Worm (Caenorhabditis elegans) whole organism, L1 larva: ENCODE data around the gene moc-6.

Experiments
- C16A3.4 ChIP-seq: fragments of 150-350 bp; optimal IDR thresholded peaks from 2 replicates; lab custom pipeline; 2014; ENCODE audit warnings: missing biosample characterization, missing genetic modification characterization
- aha-1 ChIP-seq: fragments of 150-350 bp; optimal IDR thresholded peaks from 2 replicates; lab custom pipeline; 2014; ENCODE audit warnings: missing biosample characterization, missing genetic modification characterization
- alr-1 ChIP-seq: fragments of 200-800 bp; sonication (Bioruptor generic); optimal IDR thresholded peaks from 2 replicates; lab custom pipeline; 2018; ENCODE audit warnings: borderline replicate concordance, mild to moderate bottlenecking, missing genetic modification characterization, missing compliant biosample characterization
- blmp-1 ChIP-seq: fragments of 150-350 bp; optimal IDR thresholded peaks from 2 replicates; lab custom pipeline; 2014; ENCODE audit warnings: missing biosample characterization, missing genetic modification characterization
- ceh-63 ChIP-seq: fragments of 200-800 bp; sonication (Bioruptor generic); optimal IDR thresholded peaks from 2 replicates; lab custom pipeline; 2018; ENCODE audit warnings: mild to moderate bottlenecking, missing genetic modification characterization, missing compliant biosample characterization
- ceh-82 ChIP-seq, 3 experiments: fragments of 150-350 bp in 1 of 3; sonication (generic microtip) in 2 of 3; optimal IDR thresholded peaks; 2 replicates each; lab custom pipeline; 2014 to 2017; ENCODE audit warnings: missing biosample characterization in 3 of 3, missing genetic modification characterization in 3 of 3
- dsc-1 ChIP-seq: sonication (generic microtip); optimal IDR thresholded peaks from 2 replicates; lab custom pipeline; 2016; ENCODE audit warnings: mild to moderate bottlenecking, missing genetic modification characterization, missing compliant biosample characterization
- efl-1 ChIP-seq, 4 experiments: fragments of 150-350 bp; optimal IDR thresholded peaks in 3 of 4; peaks in 1 of 4; 1 replicate in 1 of 4; 2 replicates in 3 of 4; lab custom pipeline; 2014; ENCODE audit warnings: missing biosample characterization in 2 of 4, missing genetic modification characterization in 2 of 4, missing genetic modification reagents in 2 of 4
- efl-3 ChIP-seq: fragments of 200-800 bp; sonication (Bioruptor generic); optimal IDR thresholded peaks from 2 replicates; lab custom pipeline; 2018; ENCODE audit warnings: mild to moderate bottlenecking, missing genetic modification characterization, missing compliant biosample characterization
- elt-2 ChIP-seq: sonication (generic microtip); optimal IDR thresholded peaks from 2 replicates; lab custom pipeline; 2016; ENCODE audit warnings: missing genetic modification characterization, mild to moderate bottlenecking, inconsistent platforms, missing compliant biosample characterization, missing genetic modification reagents
- elt-3 ChIP-seq, 6 experiments: fragments of 150-350 bp in 1 of 6; sonication (generic microtip); optimal IDR thresholded peaks; 2 replicates each; lab custom pipeline; 2017 to 2018; ENCODE audit warnings: missing biosample characterization in 6 of 6, missing genetic modification characterization in 6 of 6, inconsistent platforms in 1 of 6
- ets-5 ChIP-seq: fragments of 200-800 bp; sonication (Bioruptor generic); IDR thresholded peaks from 2 replicates; pipeline ENCODE4 v1.3.6; 2022; ENCODE audit warnings: missing genetic modification characterization, missing compliant biosample characterization
- fkh-10 ChIP-seq: sonication (generic microtip); optimal IDR thresholded peaks from 2 replicates; lab custom pipeline; 2017; ENCODE audit warnings: missing biosample characterization, missing genetic modification reagents, missing genetic modification characterization
- fkh-4 ChIP-seq: sonication (generic microtip); optimal IDR thresholded peaks from 2 replicates; lab custom pipeline; 2016; ENCODE audit warnings: missing compliant biosample characterization, missing genetic modification characterization, borderline replicate concordance
- jun-1 ChIP-seq: fragments of 150-350 bp; optimal IDR thresholded peaks from 2 replicates; lab custom pipeline; 2014; ENCODE audit warnings: missing biosample characterization, missing genetic modification reagents, missing genetic modification characterization
- lin-13 ChIP-seq: fragments of 150-350 bp; optimal IDR thresholded peaks from 2 replicates; lab custom pipeline; 2014; ENCODE audit warnings: missing biosample characterization, missing genetic modification reagents, missing genetic modification characterization
- lin-14 ChIP-seq: fragments of 200-800 bp; sonication (Bioruptor generic); optimal IDR thresholded peaks from 2 replicates; lab custom pipeline; 2018; ENCODE audit warnings: mild to moderate bottlenecking, missing genetic modification characterization, moderate library complexity, missing compliant biosample characterization
- lin-35 ChIP-seq, 2 experiments: fragments of 150-350 bp; optimal IDR thresholded peaks; 2 replicates each; lab custom pipeline; 2014; ENCODE audit warnings: missing biosample characterization in 2 of 2, missing genetic modification characterization in 2 of 2, missing genetic modification reagents in 2 of 2
- lsy-2 ChIP-seq, 2 experiments: fragments of 150-350 bp; optimal IDR thresholded peaks; 2 replicates each; lab custom pipeline; 2014; ENCODE audit warnings: missing biosample characterization in 2 of 2, missing genetic modification characterization in 2 of 2
- mdl-1 ChIP-seq, 2 experiments: fragments of 150-350 bp; optimal IDR thresholded peaks; 2 replicates each; lab custom pipeline; 2014 to 2017; ENCODE audit warnings: missing biosample characterization in 2 of 2, missing genetic modification characterization in 2 of 2, inconsistent platforms in 1 of 2
- mep-1 ChIP-seq: fragments of 150-350 bp; optimal IDR thresholded peaks from 2 replicates; lab custom pipeline; 2014; ENCODE audit warnings: missing biosample characterization, missing genetic modification characterization
- nhr-11 ChIP-seq: fragments of 150-350 bp; optimal IDR thresholded peaks from 2 replicates; lab custom pipeline; 2014; ENCODE audit warnings: missing biosample characterization, missing genetic modification characterization
- nhr-19 ChIP-seq: fragments of 200-800 bp; sonication (Bioruptor generic); conservative IDR thresholded peaks from 2 replicates; pipeline ENCODE4 v1.3.6; 2022; ENCODE audit warnings: missing genetic modification characterization, missing compliant biosample characterization
- nhr-20 ChIP-seq: sonication (generic microtip); optimal IDR thresholded peaks from 2 replicates; lab custom pipeline; 2016; ENCODE audit warnings: mild to moderate bottlenecking, missing genetic modification characterization, missing compliant biosample characterization
- nhr-47 ChIP-seq: sonication (generic microtip); optimal IDR thresholded peaks from 2 replicates; lab custom pipeline; 2016; ENCODE audit warnings: mild to moderate bottlenecking, missing genetic modification characterization, moderate library complexity, missing compliant biosample characterization
- nhr-71 ChIP-seq: sonication (generic microtip); optimal IDR thresholded peaks from 2 replicates; lab custom pipeline; 2016; ENCODE audit warnings: mild to moderate bottlenecking, missing genetic modification characterization, moderate library complexity, missing compliant biosample characterization
- nhr-77 ChIP-seq: fragments of 150-350 bp; optimal IDR thresholded peaks from 2 replicates; lab custom pipeline; 2014; ENCODE audit warnings: missing biosample characterization, missing genetic modification characterization
- nhr-85 ChIP-seq: sonication (generic microtip); peaks from one replicate; lab custom pipeline; 2016; ENCODE audit warnings: missing genetic modification characterization, inconsistent platforms, missing compliant biosample characterization
- nhr-90 ChIP-seq: sonication (generic microtip); optimal IDR thresholded peaks from 2 replicates; lab custom pipeline; 2016; ENCODE audit warnings: mild to moderate bottlenecking, missing genetic modification characterization, missing compliant biosample characterization; ENCODE audit not compliant: poor library complexity
- skn-1 ChIP-seq: fragments of 150-350 bp; optimal IDR thresholded peaks from 2 replicates; lab custom pipeline; 2014; ENCODE audit warnings: missing biosample characterization, missing genetic modification characterization
- sptf-1 ChIP-seq: fragments of 150-350 bp; optimal IDR thresholded peaks from 2 replicates; lab custom pipeline; 2014; ENCODE audit warnings: missing biosample characterization, missing genetic modification characterization
- sup-37 ChIP-seq: fragments of 200-800 bp; sonication (Bioruptor generic); optimal IDR thresholded peaks from 2 replicates; lab custom pipeline; 2018; ENCODE audit warnings: mild to moderate bottlenecking, missing genetic modification characterization, missing compliant biosample characterization
- swsn-7 ChIP-seq: sonication (generic microtip); optimal IDR thresholded peaks from 2 replicates; lab custom pipeline; 2016; ENCODE audit warnings: missing genetic modification characterization, missing compliant biosample characterization
- tbx-2 ChIP-seq: sonication (generic microtip); optimal IDR thresholded peaks from 2 replicates; lab custom pipeline; 2016; ENCODE audit warnings: missing genetic modification characterization, missing compliant biosample characterization
- unc-98 ChIP-seq: fragments of 200-800 bp; sonication (Bioruptor generic); IDR thresholded peaks from 2 replicates; pipeline ENCODE4 v1.3.6; 2022; ENCODE audit warnings: missing genetic modification characterization, missing compliant biosample characterization
- xbp-1 ChIP-seq: sonication (generic microtip); optimal IDR thresholded peaks from 2 replicates; lab custom pipeline; 2016; ENCODE audit warnings: missing genetic modification characterization, missing compliant biosample characterization
- ztf-4 ChIP-seq: fragments of 150-350 bp; optimal IDR thresholded peaks from 2 replicates; lab custom pipeline; 2014; ENCODE audit warnings: missing biosample characterization, missing genetic modification characterization

moc-6 gene

ce11 chrIII:5211137-5211648 lies 15.4 kb downstream of the moc-6 start:
- TF ChIP-seq xbp-1 (tag; lab: Kevin White, UChicago) (peak; percentile 26), C16A3.4 (peak; percentile 6), sup-37 (GFP tag; lab: Kevin White, UChicago) (peak; percentile 51), nhr-85 (peak; percentile 0), nhr-47 (tag; lab: Kevin White, UChicago) (peak; percentile 56), efl-1 (optimal IDR thresholded peaks at IDR 0.05; lab: Kevin White, UChicago) (peak in 1 of 2 experiments; percentile 10), efl-1 (GFP tag; optimal IDR thresholded peaks at IDR 0.05 in 1 of 2; lab: Kevin White, UChicago) (peak in 1 of 2 experiments; percentile 56), nhr-19 (GFP tag; lab: Robert Waterston, UW) (peak; percentile 19; the same call in 1 of the 2 replicates), elt-2 (tag; lab: Kevin White, UChicago) (peak; percentile 29), ztf-4 (tag; lab: Kevin White, UChicago) (peak; percentile 22), mep-1 (peak; percentile 21), nhr-90 (tag; lab: Kevin White, UChicago) (peak; percentile 41), mdl-1 (tag; optimal IDR thresholded peaks at IDR 0.05; lab: Kevin White, UChicago) (peak in 1 of 2 experiments; percentile 29), swsn-7 (tag; lab: Kevin White, UChicago) (peak; percentile 32), tbx-2 (peak; percentile 26), lsy-2 (tag; optimal IDR thresholded peaks at IDR 0.05; lab: Kevin White, UChicago) (peak; percentile 1 to 62), nhr-20 (tag; lab: Kevin White, UChicago) (peak; percentile 23), blmp-1 (tag; lab: Kevin White, UChicago) (peak; percentile 2), nhr-71 (tag; lab: Kevin White, UChicago) (peak; percentile 50), lin-35 (GFP tag; optimal IDR thresholded peaks at IDR 0.05; lab: Kevin White, UChicago) (peak in 1 of 2 experiments; percentile 7)
- TF ChIP-seq, all 84 proteins: peak for 19; not testable (repeated sequence) for 65

DNA sequence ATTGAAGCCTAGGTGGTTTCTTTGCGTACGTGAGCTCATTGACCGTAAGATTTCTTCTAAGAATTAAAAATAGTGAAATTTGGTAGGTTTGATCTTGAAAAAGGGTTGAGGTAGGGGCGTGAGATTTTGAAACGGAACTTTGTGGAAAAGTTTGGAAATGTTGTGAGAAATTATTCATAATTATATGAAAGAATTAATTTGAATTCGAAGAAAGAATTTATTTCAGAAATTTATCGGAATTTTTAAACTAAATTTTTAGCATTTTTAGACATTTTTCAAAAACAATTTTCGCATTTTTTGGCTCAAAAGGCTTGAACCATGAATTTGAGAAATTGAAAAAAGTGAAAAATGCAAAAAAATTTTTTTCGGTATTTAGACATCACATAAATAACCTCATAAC lies 18.4 kb downstream of the moc-6 start:
- no peak for TF ChIP-seq ceh-63 (GFP tag; lab: Kevin White, UChicago)
- TF ChIP-seq elt-3 (tag; optimal IDR thresholded peaks at IDR 0.05; lab: Kevin White, UChicago): no peak
- TF ChIP-seq nhr-11 (tag; lab: Kevin White, UChicago): no peak
- TF ChIP-seq ztf-4 (tag; lab: Kevin White, UChicago): no peak
- TF ChIP-seq, all 84 proteins: peak for 0

ce11 chrIII:5215375-5215774 lies 19.6 kb downstream of the moc-6 start, which contains the start of gene ZC155.4:
TSS of gene ZC155.4 (minus strand) at chrIII:5215475.
- TF ChIP-seq sup-37 (GFP tag; lab: Kevin White, UChicago) (no peak), mep-1 (no peak), unc-98 (GFP tag; lab: Robert Waterston, UW) (no peak), nhr-77 (tag; lab: Kevin White, UChicago) (no peak), lin-35 (GFP tag; optimal IDR thresholded peaks at IDR 0.05; lab: Kevin White, UChicago) (no peak), fkh-10 (GFP tag; lab: Kevin White, UChicago) (no peak), nhr-20 (tag; lab: Kevin White, UChicago) (no peak), jun-1 (tag; lab: Kevin White, UChicago) (no peak), lin-13 (no peak), ets-5 (GFP tag; lab: Robert Waterston, UW) (no peak), ceh-63 (GFP tag; lab: Kevin White, UChicago) (no peak), dsc-1 (tag; lab: Kevin White, UChicago) (no peak), lin-14 (no peak), efl-1 (optimal IDR thresholded peaks at IDR 0.05; lab: Kevin White, UChicago) (no peak), efl-1 (GFP tag; optimal IDR thresholded peaks at IDR 0.05 in 1 of 2; lab: Kevin White, UChicago) (no peak), skn-1 (tag; lab: Kevin White, UChicago) (no peak), aha-1 (tag; lab: Kevin White, UChicago) (no peak), fkh-4 (no peak)

DNA sequence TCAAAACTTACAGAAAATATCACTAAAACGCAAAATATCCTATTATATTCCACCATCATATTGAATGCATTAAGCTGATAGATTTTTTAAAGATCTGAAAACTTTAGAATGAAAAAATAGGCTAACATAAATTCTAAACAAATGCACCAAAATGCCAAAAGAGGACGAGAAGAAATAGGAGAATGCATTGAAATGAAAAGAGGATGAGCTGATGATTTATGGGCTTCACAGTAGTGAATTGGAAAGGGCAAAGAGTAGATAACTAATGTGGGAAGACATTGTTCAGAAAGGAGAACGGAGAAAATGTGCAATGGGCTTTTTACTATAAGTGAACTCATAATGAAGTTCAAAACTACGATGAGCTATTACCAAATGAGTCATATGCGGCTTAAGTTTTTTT lies 21.7 kb downstream of the moc-6 start, which contains the start of gene cutl-19:
Gene cutl-19 (minus strand): TSS at position 101 of the 400 bp plus-strand sequence.
- TF ChIP-seq alr-1 (tag; lab: Kevin White, UChicago) (no peak), aha-1 (tag; lab: Kevin White, UChicago) (no peak), ceh-82 (tag; optimal IDR thresholded peaks at IDR 0.05; lab: Kevin White, UChicago) (no peak), efl-3 (GFP tag; lab: Kevin White, UChicago) (no peak), sptf-1 (tag; lab: Kevin White, UChicago) (no peak)
- TF ChIP-seq, all 84 proteins: peak for 0
